Fruit fly (Drosophila melanogaster): ENCODE measurements around the gene Rbf.

- TF ChIP-seq CG6792 (GFP tag; optimal IDR thresholded peaks at IDR 0.05) (no peak), CG9139 (GFP tag; optimal IDR thresholded peaks at IDR 0.05) (no peak), Sox15 (GFP tag; optimal IDR thresholded peaks at IDR 0.05) (no peak), dsx (GFP tag; optimal IDR thresholded peaks at IDR 0.05; ENCODE audit: poor library complexity, severe bottlenecking) (no peak), Hr39 (GFP tag; optimal IDR thresholded peaks at IDR 0.05) (no peak), CG11902 (GFP tag; optimal IDR thresholded peaks at IDR 0.05) (no peak), CG34406 (GFP tag; optimal IDR thresholded peaks at IDR 0.05) (no peak), Blimp-1 (GFP tag; optimal IDR thresholded peaks at IDR 0.05) (no peak), OdsH (GFP tag; optimal IDR thresholded peaks at IDR 0.05) (no peak), Hr38 (GFP tag; optimal IDR thresholded peaks at IDR 0.05) (no peak), Eip75B (GFP tag; optimal IDR thresholded peaks at IDR 0.05) (no peak), CG4318 (GFP tag; optimal IDR thresholded peaks at IDR 0.05) (no peak)
Observed at dm6 chrX:824961-825360, 23.7 kb upstream of the Rbf start.
